Worm (Caenorhabditis elegans) whole organism, young adult: Measurements from ENCODE around the gene nhr-216.

Experiments used
- B0261.1 ChIP-seq: sonication (generic microtip); optimal IDR thresholded peaks from 2 replicates; lab custom pipeline; 2016; ENCODE audit warnings: mild to moderate bottlenecking, missing genetic modification characterization, moderate library complexity, missing compliant biosample characterization
- D2030.7 ChIP-seq: fragments of 200-800 bp; sonication (Bioruptor generic); IDR thresholded peaks from 2 replicates; pipeline ENCODE4 v1.3.6; 2022; ENCODE audit warnings: missing genetic modification reagents, missing genetic modification characterization, missing compliant biosample characterization
- F22D6.2 ChIP-seq: sonication (generic microtip); optimal IDR thresholded peaks from 2 replicates; lab custom pipeline; 2016; ENCODE audit warnings: mild to moderate bottlenecking, missing genetic modification characterization, missing compliant biosample characterization
- F39B2.1 ChIP-seq: fragments of 200-800 bp; sonication (Bioruptor generic); IDR thresholded peaks from 2 replicates; pipeline ENCODE4 v1.3.6; 2022; ENCODE audit warnings: missing genetic modification reagents, missing genetic modification characterization, missing compliant biosample characterization
- F52B5.7 ChIP-seq: sonication (generic microtip); optimal IDR thresholded peaks from 2 replicates; lab custom pipeline; 2016; ENCODE audit warnings: mild to moderate bottlenecking, missing genetic modification characterization, missing compliant biosample characterization
- K11D2.4 ChIP-seq: fragments of 200-800 bp; sonication (Bioruptor generic); IDR thresholded peaks from 2 replicates; pipeline ENCODE4 v1.3.6; 2022; ENCODE audit warnings: missing genetic modification reagents, missing genetic modification characterization, missing compliant biosample characterization
- T26A5.8 ChIP-seq: sonication (generic microtip); optimal IDR thresholded peaks from 2 replicates; lab custom pipeline; 2016; ENCODE audit warnings: missing genetic modification characterization, missing compliant biosample characterization
- Y79H2A.3 ChIP-seq: fragments of 200-800 bp; sonication (Bioruptor generic); conservative IDR thresholded peaks from 2 replicates; pipeline ENCODE4 v1.3.6; 2022; ENCODE audit warnings: missing genetic modification reagents, missing genetic modification characterization, missing compliant biosample characterization
- ZK185.1 ChIP-seq: sonication (generic microtip); optimal IDR thresholded peaks from 2 replicates; lab custom pipeline; 2016; ENCODE audit warnings: mild to moderate bottlenecking, missing genetic modification characterization, missing compliant biosample characterization; ENCODE audit not compliant: poor library complexity, severe bottlenecking
- atf-7 ChIP-seq: sonication (generic microtip); optimal IDR thresholded peaks from 2 replicates; lab custom pipeline; 2017; ENCODE audit warnings: mild to moderate bottlenecking, missing genetic modification characterization, missing compliant biosample characterization
- attf-3 ChIP-seq: fragments of 200-800 bp; sonication (Bioruptor generic); conservative IDR thresholded peaks from 2 replicates; pipeline ENCODE4 v1.3.6; 2022; ENCODE audit warnings: missing genetic modification reagents, missing genetic modification characterization, missing compliant biosample characterization
- attf-5 ChIP-seq: fragments of 200-800 bp; sonication (Bioruptor generic); optimal IDR thresholded peaks from 2 replicates; lab custom pipeline; 2018; ENCODE audit warnings: mild to moderate bottlenecking, missing genetic modification characterization, missing compliant biosample characterization
- ccch-3 ChIP-seq: fragments of 200-800 bp; sonication (Bioruptor generic); optimal IDR thresholded peaks from 2 replicates; lab custom pipeline; 2018; ENCODE audit warnings: mild to moderate bottlenecking, missing genetic modification characterization, missing compliant biosample characterization
- cebp-1 ChIP-seq, 2 experiments: fragments of 200-800 bp in 1 of 2; sonication (Bioruptor generic) in 1 of 2; sonication (generic microtip) in 1 of 2; IDR thresholded peaks in 1 of 2; optimal IDR thresholded peaks in 1 of 2; 2 replicates each; pipeline versions ENCODE4 v1.3.6 to Lab custom; 2017 to 2022; ENCODE audit warnings: missing compliant biosample characterization in 2 of 2, missing genetic modification characterization in 2 of 2, mild to moderate bottlenecking in 1 of 2, missing genetic modification reagents in 1 of 2, moderate library complexity in 1 of 2
- ceh-58 ChIP-seq: fragments of 200-800 bp; sonication (Bioruptor generic); IDR thresholded peaks from 2 replicates; pipeline ENCODE4 v1.3.6; 2022; ENCODE audit warnings: missing genetic modification characterization, missing compliant biosample characterization
- ceh-79 ChIP-seq: sonication (generic microtip); optimal IDR thresholded peaks from 2 replicates; lab custom pipeline; 2017; ENCODE audit warnings: mild to moderate bottlenecking, missing genetic modification characterization, missing compliant biosample characterization
- ceh-91 ChIP-seq: fragments of 200-800 bp; sonication (Bioruptor generic); IDR thresholded peaks from 2 replicates; pipeline ENCODE4 v1.3.6; 2022; ENCODE audit warnings: missing genetic modification reagents, missing genetic modification characterization, missing compliant biosample characterization
- chd-7 ChIP-seq: sonication (generic microtip); optimal IDR thresholded peaks from 2 replicates; lab custom pipeline; 2016; ENCODE audit warnings: mild to moderate bottlenecking, missing genetic modification characterization, moderate library complexity, missing compliant biosample characterization
- dox-1 ChIP-seq: fragments of 200-800 bp; sonication (Bioruptor generic); IDR thresholded peaks from 2 replicates; pipeline ENCODE4 v1.3.6; 2022; ENCODE audit warnings: missing genetic modification reagents, missing genetic modification characterization, missing compliant biosample characterization
- dpl-1 ChIP-seq: fragments of 150-350 bp; optimal IDR thresholded peaks from 2 replicates; lab custom pipeline; 2014; ENCODE audit warnings: missing biosample characterization, missing genetic modification reagents, missing genetic modification characterization
- egrh-3 ChIP-seq: fragments of 200-800 bp; sonication (Bioruptor generic); IDR thresholded peaks from 2 replicates; pipeline ENCODE4 v1.3.6; 2022; ENCODE audit warnings: missing genetic modification reagents, missing genetic modification characterization, missing compliant biosample characterization
- fkh-3 ChIP-seq: sonication (generic microtip); optimal IDR thresholded peaks from 2 replicates; lab custom pipeline; 2016; ENCODE audit warnings: mild to moderate bottlenecking, missing genetic modification characterization, missing compliant biosample characterization
- him-1 ChIP-seq: sonication (generic microtip); optimal IDR thresholded peaks from 2 replicates; lab custom pipeline; 2016; ENCODE audit warnings: missing genotype, missing genetic modification reagents, missing genetic modification characterization, missing compliant biosample characterization
- hmg-1.2 ChIP-seq: fragments of 200-800 bp; sonication (Bioruptor generic); IDR thresholded peaks from 2 replicates; pipeline ENCODE4 v1.3.6; 2022; ENCODE audit warnings: missing genetic modification reagents, missing genetic modification characterization, missing compliant biosample characterization
- lag-1 ChIP-seq: fragments of 200-800 bp; sonication (Bioruptor generic); IDR thresholded peaks from 2 replicates; pipeline ENCODE4 v1.3.6; 2022; ENCODE audit warnings: missing genetic modification reagents, missing genetic modification characterization, missing compliant biosample characterization
- let-607 ChIP-seq, 2 experiments: fragments of 200-800 bp in 1 of 2; sonication (Bioruptor generic) in 1 of 2; sonication (generic microtip) in 1 of 2; optimal IDR thresholded peaks; 2 replicates each; lab custom pipeline; 2016 to 2018; ENCODE audit warnings: mild to moderate bottlenecking in 2 of 2, missing compliant biosample characterization in 2 of 2, missing genetic modification characterization in 2 of 2, moderate library complexity in 2 of 2, missing genotype in 1 of 2
- lin-26 ChIP-seq: fragments of 200-800 bp; sonication (Bioruptor generic); IDR thresholded peaks from 2 replicates; pipeline ENCODE4 v1.3.6; 2022; ENCODE audit warnings: missing genetic modification reagents, missing genetic modification characterization, missing compliant biosample characterization
- lir-1 ChIP-seq: fragments of 200-800 bp; sonication (Bioruptor generic); conservative IDR thresholded peaks from 2 replicates; pipeline ENCODE4 v1.3.6; 2022; ENCODE audit warnings: missing genetic modification reagents, missing genetic modification characterization, missing compliant biosample characterization
- madf-10 ChIP-seq: sonication (generic microtip); optimal IDR thresholded peaks from 2 replicates; lab custom pipeline; 2016; ENCODE audit warnings: mild to moderate bottlenecking, missing genetic modification characterization, missing compliant biosample characterization
- mcd-1 ChIP-seq: fragments of 200-800 bp; sonication (Bioruptor generic); IDR thresholded peaks from 2 replicates; pipeline ENCODE4 v1.3.6; 2022; ENCODE audit warnings: missing genetic modification reagents, missing genetic modification characterization, missing compliant biosample characterization
- nfya-1 ChIP-seq: sonication (generic microtip); optimal IDR thresholded peaks from 2 replicates; lab custom pipeline; 2017; ENCODE audit warnings: antibody characterized with exemption, missing compliant biosample characterization, missing genetic modification characterization, borderline replicate concordance; ENCODE audit not compliant: insufficient read depth
- nhr-80 ChIP-seq: sonication (generic microtip); optimal IDR thresholded peaks from 2 replicates; lab custom pipeline; 2016; ENCODE audit warnings: missing genetic modification characterization, missing compliant biosample characterization
- nhr-90 ChIP-seq: sonication (generic microtip); optimal IDR thresholded peaks from 2 replicates; lab custom pipeline; 2016; ENCODE audit warnings: missing genotype, mild to moderate bottlenecking, missing genetic modification characterization, missing compliant biosample characterization
- pha-4 ChIP-seq: fragments of 150-350 bp; sonication (generic microtip); optimal IDR thresholded peaks from 2 replicates; lab custom pipeline; 2014; ENCODE audit warnings: missing biosample characterization, missing genetic modification reagents, missing genetic modification characterization
- rec-8 ChIP-seq, 2 experiments: sonication (generic microtip); optimal IDR thresholded peaks; 2 replicates each; lab custom pipeline; 2016; ENCODE audit warnings: mild to moderate bottlenecking in 2 of 2, missing genetic modification characterization in 2 of 2, missing genetic modification reagents in 2 of 2, missing genotype in 2 of 2, missing biosample characterization in 1 of 2, missing compliant biosample characterization in 1 of 2, moderate library complexity in 1 of 2
- repo-1 ChIP-seq: sonication (generic microtip); optimal IDR thresholded peaks from 2 replicates; lab custom pipeline; 2017; ENCODE audit warnings: mild to moderate bottlenecking, missing genetic modification characterization, missing compliant biosample characterization
- rpc-1 ChIP-seq, 2 experiments: fragments of 150-350 bp in 1 of 2; sonication (generic microtip) in 1 of 2; optimal IDR thresholded peaks; 2 replicates each; lab custom pipeline; 2014 to 2018; ENCODE audit warnings: missing biosample characterization in 1 of 2, missing genetic modification characterization in 1 of 2, missing genetic modification reagents in 1 of 2, missing genotype in 1 of 2
- sea-2 ChIP-seq: fragments of 200-800 bp; sonication (Bioruptor generic); IDR thresholded peaks from 2 replicates; pipeline ENCODE4 v1.3.6; 2022; ENCODE audit warnings: missing genetic modification characterization, missing compliant biosample characterization
- snpc-3.4 ChIP-seq: sonication (generic microtip); optimal IDR thresholded peaks from 2 replicates; lab custom pipeline; 2017; ENCODE audit warnings: missing genetic modification characterization, mild to moderate bottlenecking, missing compliant biosample characterization, antibody characterized with exemption, moderate library complexity, missing genotype, missing genetic modification reagents
- somi-1 ChIP-seq: fragments of 200-800 bp; sonication (Bioruptor generic); optimal IDR thresholded peaks from 2 replicates; lab custom pipeline; 2018; ENCODE audit warnings: mild to moderate bottlenecking, missing genetic modification characterization, missing compliant biosample characterization
- tbp1 ChIP-seq: fragments of 200-800 bp; sonication (Bioruptor generic); optimal IDR thresholded peaks from 2 replicates; lab custom pipeline; 2018; ENCODE audit warnings: mild to moderate bottlenecking, missing genetic modification characterization, missing compliant biosample characterization
- zfh-2 ChIP-seq: fragments of 200-800 bp; sonication (Bioruptor generic); conservative IDR thresholded peaks from 2 replicates; pipeline ENCODE4 v1.3.6; 2022; ENCODE audit warnings: missing genetic modification reagents, missing genetic modification characterization, missing compliant biosample characterization
- ztf-18 ChIP-seq: sonication (generic microtip); optimal IDR thresholded peaks from 2 replicates; lab custom pipeline; 2016; ENCODE audit warnings: missing genotype, mild to moderate bottlenecking, missing genetic modification characterization, missing compliant biosample characterization
- ztf-26 ChIP-seq: sonication (generic microtip); optimal IDR thresholded peaks from 2 replicates; lab custom pipeline; 2017; ENCODE audit warnings: missing genetic modification characterization, missing compliant biosample characterization
- ztf-28 ChIP-seq: fragments of 200-800 bp; sonication (Bioruptor generic); IDR thresholded peaks from 2 replicates; pipeline ENCODE4 v1.3.6; 2022; ENCODE audit warnings: missing genetic modification reagents, missing genetic modification characterization, missing compliant biosample characterization

The nhr-216 gene

DNA sequence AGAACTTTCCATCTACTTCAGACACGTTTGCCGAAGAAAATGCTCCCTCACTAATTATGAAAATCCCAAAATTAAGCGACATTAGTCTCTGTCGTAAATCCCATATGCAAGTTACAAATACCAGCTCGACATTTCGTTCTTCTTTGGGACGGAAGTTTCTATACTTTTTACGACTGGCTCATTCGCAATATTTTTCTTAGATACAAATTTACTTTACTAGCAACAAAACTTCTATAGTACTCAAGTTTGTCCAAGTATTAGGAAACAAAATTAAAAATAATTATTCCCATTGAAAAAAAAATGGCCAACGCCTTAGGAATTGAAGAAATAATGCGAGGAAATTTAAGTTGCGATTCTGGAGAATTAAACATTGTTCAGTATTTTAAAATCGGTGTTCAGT is 27.7 kb downstream of the nhr-216 start, which contains the start of gene srg-26:
srg-26 (plus strand) TSS at position 301 of the 400 bp plus-strand sequence.
- TF ChIP-seq rec-8 (tag; optimal IDR thresholded peaks at IDR 0.05; lab: Kevin White, UChicago) (no peak), ccch-3 (GFP tag; lab: Kevin White, UChicago) (no peak), nhr-80 (no peak), lag-1 (GFP tag; lab: Robert Waterston, UW) (no peak), zfh-2 (GFP tag; lab: Robert Waterston, UW) (no peak), snpc-3.4 (tag; lab: Kevin White, UChicago) (no peak), somi-1 (no peak), F22D6.2 (tag; lab: Kevin White, UChicago) (no peak)
- TF ChIP-seq, all 124 proteins: peak for 0

DNA sequence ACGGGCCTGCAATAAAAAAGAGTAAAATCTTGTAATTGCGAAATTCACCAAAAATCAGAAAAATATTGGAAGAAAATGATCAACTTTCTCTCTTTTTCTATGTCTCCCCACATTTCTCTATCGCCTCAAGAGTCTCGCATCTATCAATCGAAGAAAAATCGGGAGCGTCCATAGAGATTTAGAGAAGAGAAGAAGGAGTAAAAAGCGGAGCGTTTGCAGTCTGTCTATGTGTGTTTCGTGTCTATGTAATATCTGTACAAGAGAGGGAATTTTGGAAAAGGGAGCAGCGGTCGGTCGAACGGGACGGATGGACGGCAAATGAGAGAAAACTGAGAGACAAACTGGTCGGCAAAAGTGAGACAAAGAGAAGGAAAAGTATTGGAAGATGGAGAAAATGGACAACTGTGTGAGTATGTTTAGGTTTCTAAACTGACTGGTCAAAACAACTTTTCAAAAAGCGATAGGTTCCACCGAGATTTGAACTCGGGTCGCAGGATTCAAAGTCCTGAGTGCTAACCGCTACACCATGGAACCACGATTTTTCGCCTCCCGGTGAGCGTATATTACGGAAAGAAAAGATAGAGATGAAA is 28.9 kb downstream of the nhr-216 start:
- no peak for TF ChIP-seq sea-2 (GFP tag; lab: Robert Waterston, UW)
- no peak for TF ChIP-seq ztf-28
- TF ChIP-seq chd-7: no peak
- no peak for TF ChIP-seq K11D2.4
- peak; percentile 50; the same call in 1 of the 2 replicates for TF ChIP-seq cebp-1 (GFP tag; IDR thresholded peaks at IDR 0.05; lab: Robert Waterston, UW)
- TF ChIP-seq cebp-1 (tag; optimal IDR thresholded peaks at IDR 0.05; lab: Kevin White, UChicago): peak; percentile 81
- TF ChIP-seq attf-3 (GFP tag; lab: Robert Waterston, UW): no peak
- peak; percentile 54 for TF ChIP-seq repo-1 (tag; lab: Kevin White, UChicago)
- TF ChIP-seq tbp1 (GFP tag; lab: Kevin White, UChicago): peak; percentile 88
- TF ChIP-seq dpl-1 (GFP tag; lab: Kevin White, UChicago): no peak
- peak; percentile 9 for TF ChIP-seq attf-5 (GFP tag; lab: Kevin White, UChicago)
- peak; percentile 36 for TF ChIP-seq ztf-18
- TF ChIP-seq ceh-79 (tag; lab: Kevin White, UChicago): no peak
- no peak for TF ChIP-seq T26A5.8 (tag; lab: Kevin White, UChicago)
- no peak for TF ChIP-seq Y79H2A.3 (GFP tag; lab: Robert Waterston, UW)
- 0 out of 2 replicates have a peak, but pooled peaks have one; percentile 5 for TF ChIP-seq egrh-3 (GFP tag; lab: Robert Waterston, UW)
- TF ChIP-seq F39B2.1 (GFP tag; lab: Robert Waterston, UW): no peak
- peak; percentile 67 for TF ChIP-seq rpc-1 (optimal IDR thresholded peaks at IDR 0.05; lab: Kevin White, UChicago)
- peak; percentile 85 for TF ChIP-seq rpc-1 (tag; optimal IDR thresholded peaks at IDR 0.05; lab: Kevin White, UChicago)
- no peak for TF ChIP-seq F52B5.7 (tag; lab: Kevin White, UChicago)
- TF ChIP-seq ztf-26 (tag; lab: Kevin White, UChicago): peak; percentile 18
- no peak for TF ChIP-seq lir-1 (GFP tag; lab: Robert Waterston, UW)
- TF ChIP-seq let-607 (tag; optimal IDR thresholded peaks at IDR 0.05; lab: Kevin White, UChicago): peak; percentile 84 to 89
- peak; percentile 53 for TF ChIP-seq nhr-90 (tag; lab: Kevin White, UChicago)
- no peak for TF ChIP-seq nfya-1 (tag; lab: Kevin White, UChicago)
- TF ChIP-seq B0261.1 (tag; lab: Kevin White, UChicago): peak; percentile 65
- TF ChIP-seq pha-4: no peak
- no peak for TF ChIP-seq ceh-91 (GFP tag; lab: Robert Waterston, UW)
- TF ChIP-seq D2030.7 (GFP tag; lab: Robert Waterston, UW): no peak; the same call in 1 of the 2 replicates
- 0 out of 2 replicates have a peak, but pooled peaks have one; percentile 25 for TF ChIP-seq hmg-1.2 (GFP tag; lab: Robert Waterston, UW)
- no peak for TF ChIP-seq mcd-1 (GFP tag; lab: Robert Waterston, UW)
- peak; percentile 44 for TF ChIP-seq ZK185.1 (tag; lab: Kevin White, UChicago)
- TF ChIP-seq madf-10 (tag; lab: Kevin White, UChicago): peak; percentile 29
- no peak for TF ChIP-seq fkh-3
- peak; percentile 29 for TF ChIP-seq him-1 (tag; lab: Kevin White, UChicago)
- no peak for TF ChIP-seq ceh-58 (GFP tag; lab: Robert Waterston, UW)
- peak; percentile 12 for TF ChIP-seq atf-7 (tag; lab: Kevin White, UChicago)
- TF ChIP-seq dox-1 (GFP tag; lab: Robert Waterston, UW): peak; percentile 80
- TF ChIP-seq lin-26 (GFP tag; lab: Robert Waterston, UW): peak; percentile 65; the same call in 1 of the 2 replicates
